Fruit fly (Drosophila melanogaster) whole organism, embryonic: ENCODE results near the gene gcm.
A peak's percentile ranks its signal among the peaks of the same experiment; 100 is the strongest.

ENCODE experiments used
- Atf6 ChIP-seq: fragments of 200-800 bp; sonication (Bioruptor generic); IDR thresholded peaks from 2 replicates; pipeline ENCODE4 v1.3.6; 2022; ENCODE audit warnings: missing biosample characterization, missing genetic modification characterization
- CG10366 ChIP-seq: fragments of 200-800 bp; sonication (Bioruptor generic); IDR thresholded peaks from 2 replicates; pipeline ENCODE4 v1.3.6; 2022; ENCODE audit warnings: missing biosample characterization, missing genetic modification characterization
- CG11247 ChIP-seq: fragments of 200-800 bp; sonication (Bioruptor generic); IDR thresholded peaks from 2 replicates; pipeline ENCODE4 v1.3.6; 2022; ENCODE audit warnings: missing biosample characterization, missing genetic modification characterization
- CG13894 ChIP-seq: fragments of 200-800 bp; sonication (Bioruptor generic); optimal IDR thresholded peaks from 3 replicates; lab custom pipeline; 2018; ENCODE audit warnings: missing biosample characterization, mild to moderate bottlenecking, missing genetic modification characterization, moderate library complexity
- CG15514 ChIP-seq: fragments of 200-800 bp; sonication (Bioruptor generic); optimal IDR thresholded peaks from 3 replicates; lab custom pipeline; 2017; ENCODE audit warnings: missing biosample characterization, missing genetic modification characterization, mild to moderate bottlenecking, moderate library complexity, missing genetic modification reagents
- CG1603 ChIP-seq: fragments of 200-800 bp; sonication (Bioruptor generic); optimal IDR thresholded peaks from 2 replicates; lab custom pipeline; 2019; ENCODE audit warnings: missing biosample characterization, mild to moderate bottlenecking, missing genetic modification characterization, moderate library complexity
- CG16815 ChIP-seq: fragments of 200-800 bp; sonication (Bioruptor generic); optimal IDR thresholded peaks from 3 replicates; lab custom pipeline; 2017; ENCODE audit warnings: missing biosample characterization, mild to moderate bottlenecking, missing genetic modification characterization
- CG18262 ChIP-seq: fragments of 200-800 bp; optimal IDR thresholded peaks from 3 replicates; lab custom pipeline; 2019; ENCODE audit warnings: missing biosample characterization, mild to moderate bottlenecking, missing genetic modification characterization, moderate library complexity
- CG2199 ChIP-seq: fragments of 200-800 bp; sonication (Bioruptor generic); IDR thresholded peaks from 3 replicates; pipeline ENCODE4 v1.3.6; 2022; ENCODE audit warnings: missing biosample characterization, missing genetic modification characterization
- CG2202 ChIP-seq: fragments of 200-800 bp; sonication (Bioruptor generic); optimal IDR thresholded peaks from 2 replicates; lab custom pipeline; 2018; ENCODE audit warnings: missing biosample characterization, mild to moderate bottlenecking, missing genetic modification characterization
- CG3847 ChIP-seq: fragments of 200-800 bp; sonication (Bioruptor generic); IDR thresholded peaks from 2 replicates; pipeline ENCODE4 v1.3.6; 2022; ENCODE audit warnings: missing biosample characterization, missing genetic modification characterization
- CG4328 ChIP-seq: fragments of 200-800 bp; sonication (Bioruptor generic); optimal IDR thresholded peaks from 3 replicates; lab custom pipeline; 2017; ENCODE audit warnings: missing biosample characterization, missing genetic modification reagents, missing genetic modification characterization
- CG43689 ChIP-seq: fragments of 200-800 bp; sonication (Bioruptor generic); IDR thresholded peaks from 2 replicates; pipeline ENCODE4 v1.3.6; 2022; ENCODE audit warnings: missing biosample characterization, missing genetic modification characterization
- CG4707 ChIP-seq: fragments of 200-800 bp; sonication (Bioruptor generic); optimal IDR thresholded peaks from 2 replicates; lab custom pipeline; 2018; ENCODE audit warnings: missing biosample characterization, mild to moderate bottlenecking, missing genetic modification characterization, moderate library complexity
- CG4854 ChIP-seq: fragments of 200-800 bp; sonication (Bioruptor generic); optimal IDR thresholded peaks from 2 replicates; lab custom pipeline; 2016; ENCODE audit warnings: missing biosample characterization, missing genetic modification characterization, inconsistent platforms
- CG6683 ChIP-seq: fragments of 200-800 bp; sonication (Bioruptor generic); optimal IDR thresholded peaks from 2 replicates; lab custom pipeline; 2017; ENCODE audit warnings: missing biosample characterization, mild to moderate bottlenecking, missing genetic modification characterization, missing genetic modification reagents
- CG8290 ChIP-seq, 3 experiments: fragments of 200-800 bp; sonication (Bioruptor generic); optimal IDR thresholded peaks; 2 replicates each; lab custom pipeline; 2016 to 2019; ENCODE audit warnings: missing biosample characterization in 3 of 3, missing genetic modification characterization in 3 of 3, mild to moderate bottlenecking in 2 of 3, moderate library complexity in 1 of 3
- CG9932 ChIP-seq: fragments of 200-800 bp; sonication (Bioruptor generic); IDR thresholded peaks from 2 replicates; pipeline ENCODE4 v1.3.6; 2022; ENCODE audit warnings: missing biosample characterization, missing genetic modification characterization
- Dll ChIP-seq: fragments of 200-800 bp; sonication (Bioruptor generic); IDR thresholded peaks from 4 replicates; pipeline ENCODE4 v1.3.6; 2022; ENCODE audit warnings: missing biosample characterization, missing genetic modification characterization; ENCODE audit not compliant: partially characterized antibody
- Ets97D ChIP-seq: fragments of 200-800 bp; sonication (Bioruptor generic); optimal IDR thresholded peaks from 3 replicates; lab custom pipeline; 2016; ENCODE audit warnings: missing biosample characterization, missing genetic modification characterization
- Gsc ChIP-seq: fragments of 200-800 bp; sonication (Bioruptor generic); IDR thresholded peaks from 2 replicates; pipeline ENCODE4 v1.3.6; 2022; ENCODE audit warnings: missing biosample characterization, missing genetic modification characterization
- H15 ChIP-seq: fragments of 200-800 bp; sonication (Bioruptor generic); IDR thresholded peaks from 3 replicates; pipeline ENCODE4 v1.3.6; 2022; ENCODE audit warnings: missing biosample characterization, missing genetic modification characterization
- Hr3 ChIP-seq: fragments of 200-800 bp; sonication (Bioruptor generic); optimal IDR thresholded peaks from 3 replicates; lab custom pipeline; 2016; ENCODE audit warnings: missing biosample characterization, missing genetic modification characterization
- Med ChIP-seq: fragments of 200-800 bp; sonication (Bioruptor generic); peaks from one replicate; lab custom pipeline; 2016; ENCODE audit warnings: missing biosample characterization, missing genetic modification characterization, mild to moderate bottlenecking, inconsistent platforms, moderate library complexity
- NFAT ChIP-seq: fragments of 200-800 bp; sonication (Bioruptor generic); IDR thresholded peaks from 2 replicates; pipeline ENCODE4 v1.3.6; 2022; ENCODE audit warnings: missing biosample characterization, missing genetic modification characterization
- Vsx1 ChIP-seq: fragments of 200-800 bp; sonication (Bioruptor generic); optimal IDR thresholded peaks from 2 replicates; lab custom pipeline; 2017; ENCODE audit warnings: missing biosample characterization, mild to moderate bottlenecking, missing genetic modification characterization, missing genetic modification reagents
- bsh ChIP-seq, 2 experiments: fragments of 200-800 bp; sonication (Bioruptor generic); optimal IDR thresholded peaks; 2 replicates each; lab custom pipeline; 2017 to 2018; ENCODE audit warnings: mild to moderate bottlenecking in 2 of 2, missing biosample characterization in 2 of 2, missing genetic modification characterization in 2 of 2, moderate library complexity in 1 of 2
- cad ChIP-seq: fragments of >200 bp; optimal IDR thresholded peaks from 2 replicates; lab custom pipeline; 2017; ENCODE audit warnings: missing biosample characterization, missing genetic modification characterization
- corto ChIP-seq: fragments of 200-800 bp; sonication (Bioruptor generic); optimal IDR thresholded peaks from 2 replicates; lab custom pipeline; 2016; ENCODE audit warnings: missing biosample characterization, mild to moderate bottlenecking, missing genetic modification characterization, moderate library complexity
- cwo ChIP-seq: fragments of 200-800 bp; sonication (Bioruptor generic); optimal IDR thresholded peaks from 3 replicates; lab custom pipeline; 2017; ENCODE audit warnings: missing biosample characterization, missing genetic modification characterization, mild to moderate bottlenecking, moderate library complexity, missing genetic modification reagents
- dmrt11E ChIP-seq: fragments of 200-800 bp; sonication (Bioruptor generic); optimal IDR thresholded peaks from 3 replicates; lab custom pipeline; 2018; ENCODE audit warnings: missing biosample characterization, mild to moderate bottlenecking, missing genetic modification characterization, moderate library complexity
- gem ChIP-seq: fragments of 200-800 bp; sonication (Bioruptor generic); optimal IDR thresholded peaks from 2 replicates; lab custom pipeline; 2019; ENCODE audit warnings: missing biosample characterization, mild to moderate bottlenecking, missing genetic modification characterization, moderate library complexity
- jing ChIP-seq: fragments of 200-800 bp; sonication (Bioruptor generic); optimal IDR thresholded peaks from 2 replicates; lab custom pipeline; 2018; ENCODE audit warnings: missing biosample characterization, mild to moderate bottlenecking, missing genetic modification characterization
- kni ChIP-seq: fragments of 200-800 bp; sonication (Bioruptor generic); optimal IDR thresholded peaks from 3 replicates; lab custom pipeline; 2017; ENCODE audit warnings: mild to moderate bottlenecking, missing biosample characterization, missing genetic modification reagents, missing genetic modification characterization
- lab ChIP-seq: fragments of 200-800 bp; sonication (Bioruptor generic); optimal IDR thresholded peaks from 3 replicates; lab custom pipeline; 2017; ENCODE audit warnings: missing biosample characterization, missing genetic modification characterization, mild to moderate bottlenecking, moderate library complexity, missing genetic modification reagents
- lola ChIP-seq, 3 experiments: fragments of >200 bp in 2 of 3; fragments of 200-800 bp in 1 of 3; sonication (Bioruptor generic) in 1 of 3; optimal IDR thresholded peaks; 2 replicates each; lab custom pipeline; 2017 to 2019; ENCODE audit warnings: missing biosample characterization in 3 of 3, missing genetic modification characterization in 3 of 3, mild to moderate bottlenecking in 1 of 3, moderate library complexity in 1 of 3
- lov ChIP-seq, 2 experiments: fragments of 200-800 bp in 1 of 2; fragments of >200 bp in 1 of 2; sonication (Bioruptor generic) in 1 of 2; IDR thresholded peaks in 1 of 2; optimal IDR thresholded peaks in 1 of 2; 2 replicates in 1 of 2; 3 replicates in 1 of 2; pipeline versions ENCODE4 v1.3.6 to Lab custom; 2017 to 2022; ENCODE audit warnings: missing biosample characterization in 1 of 2, missing genetic modification characterization in 1 of 2
- maf-S ChIP-seq: fragments of 200-800 bp; sonication (Bioruptor generic); optimal IDR thresholded peaks from 2 replicates; lab custom pipeline; 2016; ENCODE audit warnings: missing biosample characterization, missing genetic modification characterization
- nom ChIP-seq: fragments of 200-800 bp; sonication (Bioruptor generic); optimal IDR thresholded peaks from 2 replicates; lab custom pipeline; 2017; ENCODE audit warnings: missing biosample characterization, missing genetic modification characterization, mild to moderate bottlenecking, moderate library complexity, missing genetic modification reagents
- oc ChIP-seq: fragments of 200-800 bp; sonication (Bioruptor generic); optimal IDR thresholded peaks from 2 replicates; lab custom pipeline; 2018; ENCODE audit warnings: missing biosample characterization, mild to moderate bottlenecking, missing genetic modification characterization, moderate library complexity
- odd ChIP-seq: fragments of 200-800 bp; sonication (Bioruptor generic); optimal IDR thresholded peaks from 2 replicates; lab custom pipeline; 2017; ENCODE audit warnings: missing biosample characterization, mild to moderate bottlenecking, missing genetic modification characterization
- pan ChIP-seq, 4 experiments: fragments of >200 bp in 3 of 4; fragments of 200-800 bp in 1 of 4; sonication (Bioruptor generic) in 1 of 4; optimal IDR thresholded peaks in 3 of 4; IDR thresholded peaks in 1 of 4; 2 replicates each; pipeline versions ENCODE4 v1.3.6 to Lab custom; 2017 to 2022; ENCODE audit warnings: missing biosample characterization in 2 of 4, missing genetic modification characterization in 2 of 4, mixed read lengths in 1 of 4
- pzg ChIP-seq: fragments of 200-800 bp; sonication (Bioruptor generic); optimal IDR thresholded peaks from 3 replicates; lab custom pipeline; 2018; ENCODE audit warnings: missing biosample characterization, mild to moderate bottlenecking, missing genetic modification characterization, moderate library complexity
- so ChIP-seq: fragments of 200-800 bp; sonication (Bioruptor generic); IDR thresholded peaks from 3 replicates; pipeline ENCODE4 v1.3.6; 2022; ENCODE audit warnings: missing biosample characterization, missing genetic modification characterization
- sug ChIP-seq: fragments of 200-800 bp; optimal IDR thresholded peaks from 2 replicates; lab custom pipeline; 2019; ENCODE audit warnings: missing biosample characterization, mild to moderate bottlenecking, missing genetic modification characterization, moderate library complexity
- ttk ChIP-seq: fragments of 200-800 bp; sonication (Bioruptor generic); IDR thresholded peaks from 2 replicates; pipeline ENCODE4 v2.1.2; 2022; ENCODE audit warnings: missing biosample characterization, missing genetic modification characterization
- twi ChIP-seq: fragments of 200-800 bp; optimal IDR thresholded peaks from 2 replicates; lab custom pipeline; 2019; ENCODE audit warnings: missing biosample characterization, mild to moderate bottlenecking, missing genetic modification characterization, moderate library complexity
- usp ChIP-seq: fragments of >200 bp; optimal IDR thresholded peaks from 2 replicates; lab custom pipeline; 2017; ENCODE audit warnings: missing biosample characterization, missing genetic modification characterization
- yki ChIP-seq: fragments of >200 bp; optimal IDR thresholded peaks from 3 replicates; lab custom pipeline; 2018

Gene gcm

DNA sequence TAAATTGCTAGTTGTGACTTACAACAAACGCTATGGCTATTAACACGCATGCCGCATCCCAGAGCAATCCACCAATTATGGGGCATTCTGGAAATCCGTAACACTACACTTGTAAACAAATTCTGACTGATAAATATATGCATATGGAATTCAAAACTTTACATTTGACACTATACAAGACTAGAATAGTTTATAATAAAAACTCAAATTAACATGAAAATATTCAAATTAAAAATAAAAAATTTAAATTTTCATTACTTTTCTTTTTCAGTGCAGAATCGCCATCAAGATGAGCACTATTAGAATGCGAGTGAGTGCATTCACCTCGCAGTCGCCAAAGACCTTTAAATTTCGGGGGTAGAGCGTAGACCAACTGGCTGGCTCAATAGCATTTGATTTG is 4.4 kb upstream of the gcm start (continued):
- TF ChIP-seq corto (GFP tag; lab: Kevin White, UChicago) (no peak), CG9932 (GFP tag; lab: Robert Waterston, UW) (no peak), Vsx1 (GFP tag; lab: Kevin White, UChicago) (no peak), Dll (GFP tag; lab: Robert Waterston, UW) (no peak), H15 (no peak), Hr3 (GFP tag; lab: Kevin White, UChicago) (no peak), CG11247 (GFP tag; lab: Robert Waterston, UW) (no peak), ttk (GFP tag; lab: Robert Waterston, UW) (no peak), NFAT (no peak), CG43689 (GFP tag; lab: Robert Waterston, UW) (no peak), bsh (GFP tag; optimal IDR thresholded peaks at IDR 0.05; lab: Kevin White, UChicago) (peak in 1 of 2 experiments; percentile 53), jing (no peak), so (GFP tag; lab: Robert Waterston, UW) (no peak), lola (GFP tag; optimal IDR thresholded peaks at IDR 0.05; lab: Kevin White, UChicago) (peak in 1 of 3 experiments; percentile 75), CG4328 (GFP tag; lab: Kevin White, UChicago) (no peak), Atf6 (no peak), kni (GFP tag; lab: Kevin White, UChicago) (no peak), cwo (GFP tag; lab: Kevin White, UChicago) (no peak), CG6683 (GFP tag; lab: Kevin White, UChicago) (no peak), twi (tag; lab: Kevin White, UChicago) (peak; percentile 10), Ets97D (GFP tag; lab: Kevin White, UChicago) (no peak), CG18262 (tag; lab: Kevin White, UChicago) (peak; percentile 79), CG3847 (no peak), cad (GFP tag; lab: Kevin White, UChicago) (no peak), CG13894 (tag; lab: Kevin White, UChicago) (no peak), gem (tag; lab: Kevin White, UChicago) (no peak), CG2202 (tag; lab: Kevin White, UChicago) (no peak), usp (GFP tag; lab: Kevin White, UChicago) (no peak), maf-S (no peak), sug (tag; lab: Kevin White, UChicago) (no peak), CG4854 (GFP tag; lab: Kevin White, UChicago) (no peak), pan (optimal IDR thresholded peaks at IDR 0.05; lab: Kevin White, UChicago) (no peak), pan (GFP tag; optimal IDR thresholded peaks at IDR 0.05 in 1 of 2, IDR thresholded peaks at IDR 0.05 in 1 of 2) (no peak), Med (GFP tag; lab: Kevin White, UChicago) (no peak), lov (optimal IDR thresholded peaks at IDR 0.05; lab: Kevin White, UChicago) (no peak), lov (GFP tag; IDR thresholded peaks at IDR 0.05; lab: Robert Waterston, UW) (no peak), pzg (GFP tag; lab: Kevin White, UChicago) (no peak), CG16815 (GFP tag; lab: Kevin White, UChicago) (peak; percentile 12), CG10366 (GFP tag; lab: Robert Waterston, UW) (no peak), oc (tag; lab: Kevin White, UChicago) (no peak), dmrt11E (peak; percentile 67), CG15514 (no peak), yki (no peak), lab (no peak), CG1603 (no peak), CG4707 (GFP tag; lab: Kevin White, UChicago) (no peak), odd (GFP tag; lab: Kevin White, UChicago) (no peak), nom (GFP tag; lab: Kevin White, UChicago) (no peak), CG2199 (no peak), Gsc (GFP tag; lab: Robert Waterston, UW) (no peak), CG8290 (GFP tag; optimal IDR thresholded peaks at IDR 0.05; lab: Kevin White, UChicago) (peak; percentile 1), CG8290 (tag; optimal IDR thresholded peaks at IDR 0.05; lab: Kevin White, UChicago) (no peak)
